Worm (Caenorhabditis elegans): ENCODE data around the gene Y53F4B.51.
A peak's percentile ranks its signal among the peaks of the same experiment; 100 is the strongest.

ce11 chrII:15058282-15058681, 44.0 kb upstream of the Y53F4B.51 start, which contains the start of gene Y53F4B.17:
- TF ChIP-seq pqm-1 (tag; optimal IDR thresholded peaks at IDR 0.05): no peak
- no peak for TF ChIP-seq egl-43 (GFP tag; IDR thresholded peaks at IDR 0.05)
- peak; percentile 97 for TF ChIP-seq set-16 (GFP tag; IDR thresholded peaks at IDR 0.05)
- no peak for TF ChIP-seq lir-3 (tag; optimal IDR thresholded peaks at IDR 0.05)
- TF ChIP-seq pha-4 (GFP tag; IDR thresholded peaks at IDR 0.05): no peak
- no peak for TF ChIP-seq pha-4 (tag; optimal IDR thresholded peaks at IDR 0.05)
- no peak for TF ChIP-seq ZK546.5 (tag; optimal IDR thresholded peaks at IDR 0.05)
- TF ChIP-seq aly-2 (tag; optimal IDR thresholded peaks at IDR 0.05): no peak
- no peak for TF ChIP-seq nhr-102 (tag; optimal IDR thresholded peaks at IDR 0.05)
- no peak for TF ChIP-seq fos-1 (tag; optimal IDR thresholded peaks at IDR 0.05)
- no peak for TF ChIP-seq dpl-1 (GFP tag; optimal IDR thresholded peaks at IDR 0.05)
- TF ChIP-seq ceh-62 (tag; optimal IDR thresholded peaks at IDR 0.05): no peak
- no peak for TF ChIP-seq snpc-4 (tag; optimal IDR thresholded peaks at IDR 0.05)
